Fruit fly (Drosophila melanogaster): ENCODE results near the gene tup.

dm6 chr2L:18852249-18852648 lies 28.8 kb downstream of the tup start:
- TF ChIP-seq EcR (GFP tag; optimal IDR thresholded peaks at IDR 0.05) (no peak), CG8478 (optimal IDR thresholded peaks at IDR 0.05) (no peak), psq (optimal IDR thresholded peaks at IDR 0.05) (no peak), pan (optimal IDR thresholded peaks at IDR 0.05) (no peak), usp (GFP tag; optimal IDR thresholded peaks at IDR 0.05) (no peak)

Measured in whole organism.